Fruit fly (Drosophila melanogaster) whole organism, wandering third instar larva: ENCODE measurements around the gene CG33189.

Experiments used
- Abd-B ChIP-seq: fragments of >200 bp; optimal IDR thresholded peaks from 2 replicates; lab custom pipeline; 2017; ENCODE audit warnings: missing biosample characterization, missing genetic modification characterization
- HLH106 ChIP-seq: fragments of 200-800 bp; optimal IDR thresholded peaks from 3 replicates; lab custom pipeline; 2019; ENCODE audit warnings: missing biosample characterization, mild to moderate bottlenecking, missing genetic modification characterization, moderate library complexity
- Hr83 ChIP-seq: fragments of 200-300 bp; sonication (Bioruptor generic); optimal IDR thresholded peaks from 2 replicates; lab custom pipeline; 2016; ENCODE audit warnings: missing biosample characterization, mild to moderate bottlenecking, missing genetic modification characterization, moderate library complexity; ENCODE audit not compliant: poor library complexity, severe bottlenecking
- Mio ChIP-seq: sonication (Bioruptor generic); optimal IDR thresholded peaks from 2 replicates; lab custom pipeline; 2016; ENCODE audit warnings: missing biosample characterization, missing genetic modification characterization
- OdsH ChIP-seq: fragments of 200-800 bp; sonication (Bioruptor generic); optimal IDR thresholded peaks from 2 replicates; lab custom pipeline; 2016; ENCODE audit warnings: missing biosample characterization, mild to moderate bottlenecking, missing genetic modification characterization
- Vsx2 ChIP-seq: fragments of 200-300, 225-300 bp; sonication (Bioruptor generic); optimal IDR thresholded peaks from 2 replicates; lab custom pipeline; 2018; ENCODE audit warnings: missing biosample characterization, missing genetic modification characterization; ENCODE audit not compliant: partially characterized antibody
- br ChIP-seq: fragments of 200-800 bp; sonication (Bioruptor generic); optimal IDR thresholded peaks from 2 replicates; lab custom pipeline; 2016; ENCODE audit warnings: missing biosample characterization, missing genetic modification characterization
- dl ChIP-seq, 2 experiments: fragments of 175-275, 200-275 bp in 1 of 2; fragments of 200-275 bp in 1 of 2; sonication (Bioruptor generic); optimal IDR thresholded peaks; lab custom pipeline; 2018; ENCODE audit warnings: mild to moderate bottlenecking in 2 of 2, missing biosample characterization in 2 of 2, missing genetic modification characterization in 2 of 2, moderate library complexity in 2 of 2; ENCODE audit not compliant: partially characterized antibody in 2 of 2, insufficient read depth in 1 of 2
- dsf ChIP-seq: sonication (Bioruptor generic); optimal IDR thresholded peaks from 2 replicates; lab custom pipeline; 2016; ENCODE audit warnings: missing biosample characterization, missing genetic modification characterization, borderline replicate concordance
- lola ChIP-seq: fragments of >200 bp; optimal IDR thresholded peaks from 2 replicates; lab custom pipeline; 2017; ENCODE audit warnings: missing biosample characterization, missing genetic modification characterization
- psq ChIP-seq: fragments of 200-800 bp; sonication (Bioruptor generic); optimal IDR thresholded peaks from 3 replicates; lab custom pipeline; 2017; ENCODE audit warnings: missing biosample characterization, mild to moderate bottlenecking, missing genetic modification characterization, moderate library complexity
- sv ChIP-seq: fragments of 200-800 bp; sonication (Bioruptor generic); optimal IDR thresholded peaks from 3 replicates; lab custom pipeline; 2016; ENCODE audit warnings: missing biosample characterization, missing genetic modification characterization

dm6 chr3R:8809712-8810111 is 29.1 kb upstream of the CG33189 start:
- TF ChIP-seq OdsH (GFP tag; lab: Kevin White, UChicago) (no peak), sv (GFP tag; lab: Kevin White, UChicago) (no peak), HLH106 (tag; lab: Kevin White, UChicago) (no peak), Hr83 (no peak), lola (no peak), Abd-B (GFP tag; lab: Kevin White, UChicago) (no peak), dsf (GFP tag; lab: Kevin White, UChicago) (no peak), dl (GFP tag; optimal IDR thresholded peaks at IDR 0.05; lab: Kevin White, UChicago; ENCODE audit: insufficient read depth in 1 of 2, partially characterized antibody in 2 of 2) (no peak), Mio (no peak), Vsx2 (no peak), br (GFP tag; lab: Kevin White, UChicago) (no peak), psq (GFP tag; lab: Kevin White, UChicago) (no peak)
